Worm (Caenorhabditis elegans): ENCODE results near the gene sna-3.

DNA sequence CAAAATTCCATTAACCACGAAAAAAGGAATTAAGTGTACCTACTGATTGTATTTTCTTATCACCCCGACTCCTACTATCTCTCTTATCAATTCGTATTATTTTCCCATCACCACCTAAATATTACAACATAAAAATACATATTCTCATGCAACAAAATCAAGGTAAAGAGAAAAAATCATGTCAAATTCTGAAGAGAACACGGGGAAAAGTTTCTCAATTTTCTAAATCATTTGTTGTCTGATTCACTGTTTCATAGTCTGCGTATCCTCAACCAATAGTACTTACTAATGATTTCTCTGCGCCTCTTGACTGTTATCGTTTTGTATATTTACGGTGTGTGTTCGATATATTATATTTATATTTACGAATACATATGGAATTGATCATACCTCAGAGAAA lies 25.9 kb upstream of the sna-3 start:
- TF ChIP-seq nhr-25 (tag; optimal IDR thresholded peaks at IDR 0.05) (peak; percentile 4), egl-27 (tag; optimal IDR thresholded peaks at IDR 0.05) (no peak), nhr-28 (tag; optimal IDR thresholded peaks at IDR 0.05) (no peak), elt-2 (tag; optimal IDR thresholded peaks at IDR 0.05) (peak; percentile 95), fos-1 (tag; optimal IDR thresholded peaks at IDR 0.05) (no peak), fkh-10 (GFP tag; optimal IDR thresholded peaks at IDR 0.05) (no peak), aly-2 (tag; optimal IDR thresholded peaks at IDR 0.05) (no peak)
